Fruit fly (Drosophila melanogaster): Measurements from ENCODE around the gene CG32720.

DNA sequence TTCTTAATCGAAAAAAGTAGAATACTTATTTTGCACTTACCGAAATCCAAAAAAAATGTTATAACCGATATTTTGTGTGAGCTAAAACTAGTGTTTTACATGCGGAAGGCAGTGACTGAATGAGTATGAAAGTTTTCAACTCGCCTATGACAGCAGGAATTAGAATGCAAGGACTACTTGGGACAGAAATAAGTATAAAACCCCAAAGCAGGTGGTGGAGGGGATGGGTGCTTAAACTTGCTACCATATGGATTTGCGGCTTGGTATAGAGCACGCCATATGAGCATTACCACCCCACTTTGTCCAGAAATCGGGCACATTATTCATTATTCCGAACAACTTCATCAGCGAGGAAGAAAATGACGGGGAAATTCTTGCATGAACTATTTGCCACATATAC is 49.3 kb upstream of the CG32720 start, which contains the start of gene CG12689:
- TF ChIP-seq psq (GFP tag; optimal IDR thresholded peaks at IDR 0.05): no peak
- no peak for TF ChIP-seq Abd-B (GFP tag; optimal IDR thresholded peaks at IDR 0.05)
- TF ChIP-seq CrebA (GFP tag; optimal IDR thresholded peaks at IDR 0.05; ENCODE audit: borderline replicate concordance): no peak
- TF ChIP-seq dl (GFP tag; optimal IDR thresholded peaks at IDR 0.05; ENCODE audit: insufficient read depth in 1 of 2, partially characterized antibody in 2 of 2): no peak
- TF ChIP-seq Sp1 (GFP tag; optimal IDR thresholded peaks at IDR 0.05): no peak
- no peak for TF ChIP-seq fru (GFP tag; optimal IDR thresholded peaks at IDR 0.05)
- TF ChIP-seq N (GFP tag; optimal IDR thresholded peaks at IDR 0.05): no peak
- no peak for TF ChIP-seq h (GFP tag; optimal IDR thresholded peaks at IDR 0.05)
- TF ChIP-seq OdsH (GFP tag; optimal IDR thresholded peaks at IDR 0.05): no peak

Data from whole organism, wandering third instar larva.